Fruit fly (Drosophila melanogaster): ENCODE data around the gene CG10405.

The CG10405 gene

DNA sequence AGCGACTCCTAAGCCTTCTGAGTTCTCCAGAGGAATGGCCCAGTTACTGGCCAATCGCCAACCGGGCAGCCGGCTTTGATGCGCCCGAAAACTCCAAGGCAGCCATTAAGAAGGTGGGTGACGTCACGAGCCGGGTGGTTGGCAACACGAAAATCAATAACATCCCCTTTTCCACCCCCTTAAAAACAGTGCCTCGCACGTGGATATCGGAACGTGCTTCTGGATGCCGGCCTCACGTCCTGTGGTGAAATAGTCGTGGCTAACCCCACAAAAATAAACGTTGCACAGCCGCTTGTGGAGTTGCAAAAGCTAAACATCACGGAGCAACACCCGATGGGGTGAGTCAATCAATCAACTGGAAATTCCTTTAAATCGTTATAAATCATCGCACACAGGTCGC is 2.3 kb downstream of the CG10405 start:
- no peak for TF ChIP-seq D1 (tag; optimal IDR thresholded peaks at IDR 0.05)
- no peak for TF ChIP-seq CG12605 (GFP tag; IDR thresholded peaks at IDR 0.05)
- no peak for TF ChIP-seq CG9948 (tag; optimal IDR thresholded peaks at IDR 0.05)
- TF ChIP-seq Pif1A (GFP tag; optimal IDR thresholded peaks at IDR 0.05): no peak
- no peak for TF ChIP-seq CG14655 (GFP tag; optimal IDR thresholded peaks at IDR 0.05)
- no peak for TF ChIP-seq CG32121 (GFP tag; IDR thresholded peaks at IDR 0.05)
- no peak for TF ChIP-seq CG15710 (tag; optimal IDR thresholded peaks at IDR 0.05)
- no peak for TF ChIP-seq EcR (GFP tag; optimal IDR thresholded peaks at IDR 0.05)
- no peak for TF ChIP-seq CG17806 (tag; optimal IDR thresholded peaks at IDR 0.05)
- no peak for TF ChIP-seq gl (tag; optimal IDR thresholded peaks at IDR 0.05)
- no peak for TF ChIP-seq Snoo (tag; optimal IDR thresholded peaks at IDR 0.05)
- TF ChIP-seq Pif1B (GFP tag; optimal IDR thresholded peaks at IDR 0.05): no peak
- no peak for TF ChIP-seq CG10348 (GFP tag; IDR thresholded peaks at IDR 0.05)
- no peak for TF ChIP-seq CG8159 (tag; optimal IDR thresholded peaks at IDR 0.05)
- TF ChIP-seq fd96Ca (GFP tag; IDR thresholded peaks at IDR 0.05): no peak
- TF ChIP-seq Ets98B (GFP tag; IDR thresholded peaks at IDR 0.05): no peak
- no peak for TF ChIP-seq CG34367 (tag; optimal IDR thresholded peaks at IDR 0.05)

DNA sequence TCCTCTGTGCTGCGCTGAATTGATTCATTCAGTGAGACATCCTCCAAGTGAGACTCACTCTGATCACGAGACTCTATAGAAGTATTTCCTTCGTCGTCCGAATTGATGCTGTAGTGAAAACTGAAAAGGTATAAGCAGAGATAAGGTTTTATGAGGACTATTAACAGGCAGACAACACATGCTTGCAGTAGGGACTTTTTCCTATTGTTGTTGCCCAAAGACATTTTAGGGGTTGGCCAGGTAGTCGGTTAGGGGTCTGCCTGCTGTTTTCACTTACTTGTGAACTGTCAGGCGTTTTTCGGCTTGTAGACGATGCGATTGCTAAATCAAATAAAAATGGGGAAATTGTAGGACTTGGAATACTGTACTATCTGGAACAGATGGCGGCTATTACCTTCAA is 14.3 kb downstream of the CG10405 start:
- TF ChIP-seq gl (tag; optimal IDR thresholded peaks at IDR 0.05) (no peak), CG9948 (tag; optimal IDR thresholded peaks at IDR 0.05) (no peak), Ets98B (GFP tag; IDR thresholded peaks at IDR 0.05) (no peak), fd96Ca (GFP tag; IDR thresholded peaks at IDR 0.05) (no peak), CG4496 (GFP tag; IDR thresholded peaks at IDR 0.05) (no peak), rn (GFP tag; IDR thresholded peaks at IDR 0.05) (no peak), Pif1A (GFP tag; optimal IDR thresholded peaks at IDR 0.05) (no peak), CG34367 (tag; optimal IDR thresholded peaks at IDR 0.05) (no peak), CG32121 (GFP tag; IDR thresholded peaks at IDR 0.05) (no peak), D1 (tag; optimal IDR thresholded peaks at IDR 0.05) (no peak), CG15710 (tag; optimal IDR thresholded peaks at IDR 0.05) (no peak), CG8301 (tag; optimal IDR thresholded peaks at IDR 0.05) (no peak), CG17806 (tag; optimal IDR thresholded peaks at IDR 0.05) (no peak), CG10348 (GFP tag; IDR thresholded peaks at IDR 0.05) (no peak), Pif1B (GFP tag; optimal IDR thresholded peaks at IDR 0.05) (no peak), EcR (GFP tag; optimal IDR thresholded peaks at IDR 0.05) (no peak), Snoo (tag; optimal IDR thresholded peaks at IDR 0.05) (no peak), CG13204 (GFP tag; optimal IDR thresholded peaks at IDR 0.05) (no peak), CG14655 (GFP tag; optimal IDR thresholded peaks at IDR 0.05) (no peak)

DNA sequence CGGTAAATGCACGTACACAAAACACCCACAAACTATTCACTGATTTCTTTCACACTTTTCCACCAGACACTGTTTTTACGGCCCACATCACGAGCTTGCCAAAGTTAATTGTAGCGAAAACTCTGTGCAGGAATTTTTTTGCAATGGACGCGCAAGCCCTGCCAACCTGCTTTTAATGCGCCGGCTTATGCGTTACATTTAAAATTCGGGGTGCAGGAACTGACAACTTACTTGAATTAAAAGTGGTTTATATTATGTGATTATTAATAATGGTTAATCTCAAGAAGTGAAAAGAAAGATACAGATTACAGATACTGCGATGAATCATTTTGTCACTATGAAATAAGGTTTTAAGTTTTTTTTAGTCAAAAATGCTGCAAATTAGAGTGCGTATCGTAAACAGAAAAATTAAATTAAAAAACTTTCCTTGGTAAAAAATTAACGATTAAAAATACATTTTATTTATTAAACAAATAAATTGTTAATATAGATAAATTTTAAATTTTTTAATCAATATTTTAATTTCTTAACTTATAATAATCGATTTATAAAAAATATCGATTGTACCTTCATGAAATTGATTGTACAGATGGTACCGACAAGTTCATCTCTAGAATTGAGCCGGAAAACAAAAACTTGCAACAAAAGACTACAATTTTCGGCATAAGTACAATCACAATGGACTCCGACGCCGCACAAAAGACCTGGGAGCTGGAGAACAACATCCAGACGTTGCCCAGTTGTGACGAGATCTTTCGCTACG is 15.4 kb downstream of the CG10405 start, which contains the start of the genes CG42232 and CSN5:
TSS of gene CG42232 (minus strand) at position 163 of the 763 bp plus-strand sequence.
TSS of gene CSN5 (plus strand) at position 599 of the 763 bp plus-strand sequence.
- no peak for TF ChIP-seq Ets98B (GFP tag; IDR thresholded peaks at IDR 0.05)
- TF ChIP-seq CG17806 (tag; optimal IDR thresholded peaks at IDR 0.05): no peak
- no peak for TF ChIP-seq CG13204 (GFP tag; optimal IDR thresholded peaks at IDR 0.05)
- TF ChIP-seq CG10348 (GFP tag; IDR thresholded peaks at IDR 0.05): no peak
- no peak for TF ChIP-seq Snoo (tag; optimal IDR thresholded peaks at IDR 0.05)
- TF ChIP-seq Pif1A (GFP tag; optimal IDR thresholded peaks at IDR 0.05): no peak
- TF ChIP-seq D1 (tag; optimal IDR thresholded peaks at IDR 0.05): no peak
- no peak for TF ChIP-seq CG8301 (tag; optimal IDR thresholded peaks at IDR 0.05)

DNA sequence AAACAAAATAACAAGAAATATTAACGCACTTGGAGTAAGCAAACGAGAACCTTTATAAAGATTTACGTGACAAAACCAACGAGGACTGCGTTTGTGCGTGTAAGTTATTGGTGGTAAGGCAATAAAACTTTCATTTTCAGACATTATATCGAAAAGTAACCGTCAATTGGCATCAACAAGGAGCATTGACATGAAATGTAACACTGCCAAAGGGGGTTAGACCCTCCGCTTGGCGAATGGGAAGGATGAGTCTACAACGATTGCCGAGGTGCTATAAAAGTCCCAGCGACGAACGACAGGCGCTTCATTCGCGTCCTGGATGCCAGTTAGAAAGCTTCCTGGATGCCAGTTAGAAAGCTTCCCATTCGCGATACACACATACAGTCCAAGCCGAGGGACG is 18.0 kb downstream of the CG10405 start, which contains the start of gene Gyc89Da:
TSS of gene Gyc89Da (plus strand) at position 301 of the 400 bp plus-strand sequence.
- TF ChIP-seq Pif1B (GFP tag; optimal IDR thresholded peaks at IDR 0.05) (no peak), CG8159 (tag; optimal IDR thresholded peaks at IDR 0.05) (no peak), CG8301 (tag; optimal IDR thresholded peaks at IDR 0.05) (no peak)

DNA sequence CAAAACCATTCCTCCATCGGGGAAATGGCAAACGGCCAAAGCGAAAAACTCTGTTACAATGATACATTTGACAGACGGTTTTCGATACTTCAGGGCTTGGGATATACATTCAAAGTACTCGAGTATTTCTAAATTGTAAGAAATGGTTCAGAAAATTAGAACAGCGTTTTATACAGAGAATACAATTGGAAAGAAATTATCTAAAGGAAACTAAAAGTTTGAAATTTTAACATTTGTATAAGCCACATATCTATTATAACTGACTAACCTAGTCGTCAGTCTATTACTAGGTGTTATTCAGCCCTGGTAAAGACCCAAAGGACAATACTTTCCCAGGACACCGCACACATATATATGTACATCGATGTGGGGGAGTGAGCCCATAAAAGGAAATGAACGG is 22.2 kb downstream of the CG10405 start:
- TF ChIP-seq rn (GFP tag; IDR thresholded peaks at IDR 0.05): no peak
- TF ChIP-seq Ets98B (GFP tag; IDR thresholded peaks at IDR 0.05): no peak
- TF ChIP-seq Pif1A (GFP tag; optimal IDR thresholded peaks at IDR 0.05): no peak
- TF ChIP-seq CG13204 (GFP tag; optimal IDR thresholded peaks at IDR 0.05): no peak

- TF ChIP-seq CG8301 (tag; optimal IDR thresholded peaks at IDR 0.05) (no peak), EcR (GFP tag; optimal IDR thresholded peaks at IDR 0.05) (no peak), CG17806 (tag; optimal IDR thresholded peaks at IDR 0.05) (no peak), CG8159 (tag; optimal IDR thresholded peaks at IDR 0.05) (no peak), CG34367 (tag; optimal IDR thresholded peaks at IDR 0.05) (no peak), CG10348 (GFP tag; IDR thresholded peaks at IDR 0.05) (no peak)
Observed at dm6 chr3R:16477033-16477432, 22.7 kb downstream of the CG10405 start, which contains the start of gene Gyc89Db. Gyc89Db (plus strand) TSS chr3R:16477110.

- TF ChIP-seq CG4496 (GFP tag; IDR thresholded peaks at IDR 0.05) (no peak), CG14655 (GFP tag; optimal IDR thresholded peaks at IDR 0.05) (no peak), CG15710 (tag; optimal IDR thresholded peaks at IDR 0.05) (no peak), Pif1B (GFP tag; optimal IDR thresholded peaks at IDR 0.05) (no peak), CG8301 (tag; optimal IDR thresholded peaks at IDR 0.05) (no peak), fd96Ca (GFP tag; IDR thresholded peaks at IDR 0.05) (no peak), CG32121 (GFP tag; IDR thresholded peaks at IDR 0.05) (no peak), CG9948 (tag; optimal IDR thresholded peaks at IDR 0.05) (no peak), D1 (tag; optimal IDR thresholded peaks at IDR 0.05) (no peak), CG12605 (GFP tag; IDR thresholded peaks at IDR 0.05) (no peak), CG17806 (tag; optimal IDR thresholded peaks at IDR 0.05) (no peak), CG10348 (GFP tag; IDR thresholded peaks at IDR 0.05) (no peak), CG34367 (tag; optimal IDR thresholded peaks at IDR 0.05) (no peak), CG8159 (tag; optimal IDR thresholded peaks at IDR 0.05) (no peak), Snoo (tag; optimal IDR thresholded peaks at IDR 0.05) (no peak), EcR (GFP tag; optimal IDR thresholded peaks at IDR 0.05) (no peak), Pif1A (GFP tag; optimal IDR thresholded peaks at IDR 0.05) (no peak), rn (GFP tag; IDR thresholded peaks at IDR 0.05) (no peak), gl (tag; optimal IDR thresholded peaks at IDR 0.05) (no peak)
Observed at dm6 chr3R:16480995-16481394, 26.7 kb downstream of the CG10405 start, which contains the start of gene Dhfr. Dhfr (plus strand) TSS chr3R:16481167.
